Worm (Caenorhabditis elegans): Measurements from ENCODE around the gene B0554.1.

ce11 chrV:468460-468859 is 30.3 kb downstream of the B0554.1 start, which contains the start of gene srbc-57:
- TF ChIP-seq ceh-62 (tag; optimal IDR thresholded peaks at IDR 0.05), result no peak
- no peak for TF ChIP-seq ceh-82 (tag; optimal IDR thresholded peaks at IDR 0.05)
- TF ChIP-seq nhr-41 (GFP tag; IDR thresholded peaks at IDR 0.05), result no peak
- TF ChIP-seq ceh-44 (GFP tag; IDR thresholded peaks at IDR 0.05), result no peak
- no peak for TF ChIP-seq F49E8.2 (tag; optimal IDR thresholded peaks at IDR 0.05; ENCODE audit: borderline replicate concordance)
- no peak for TF ChIP-seq ceh-20 (GFP tag; IDR thresholded peaks at IDR 0.05)
- no peak for TF ChIP-seq tra-1 (GFP tag; IDR thresholded peaks at IDR 0.05)
- TF ChIP-seq nhr-11 (tag; optimal IDR thresholded peaks at IDR 0.05), result no peak
- TF ChIP-seq snpc-4 (tag; optimal IDR thresholded peaks at IDR 0.05), result no peak
- TF ChIP-seq unc-62 (GFP tag; optimal IDR thresholded peaks at IDR 0.05 in 1 of 2), result no peak
- no peak for TF ChIP-seq unc-62 (tag; optimal IDR thresholded peaks at IDR 0.05)
- no peak for TF ChIP-seq nhr-237 (tag; optimal IDR thresholded peaks at IDR 0.05)
- TF ChIP-seq spr-1 (tag; optimal IDR thresholded peaks at IDR 0.05), result no peak
- TF ChIP-seq lsy-2 (tag; optimal IDR thresholded peaks at IDR 0.05), result no peak
- no peak for TF ChIP-seq lin-13 (GFP tag; optimal IDR thresholded peaks at IDR 0.05)

All from whole organism, L4 larva.